Fruit fly (Drosophila melanogaster) S2 (cell line): Measurements from ENCODE around the gene Myo31DF.

Experiments used
- CG8478 ChIP-seq: fragments of >200 bp; optimal IDR thresholded peaks from 2 replicates; lab custom pipeline; 2018
- CTCF ChIP-seq, 2 experiments: fragments of >200 bp; optimal IDR thresholded peaks; 2 replicates each; lab custom pipeline; 2018

Myo31DF gene

DNA sequence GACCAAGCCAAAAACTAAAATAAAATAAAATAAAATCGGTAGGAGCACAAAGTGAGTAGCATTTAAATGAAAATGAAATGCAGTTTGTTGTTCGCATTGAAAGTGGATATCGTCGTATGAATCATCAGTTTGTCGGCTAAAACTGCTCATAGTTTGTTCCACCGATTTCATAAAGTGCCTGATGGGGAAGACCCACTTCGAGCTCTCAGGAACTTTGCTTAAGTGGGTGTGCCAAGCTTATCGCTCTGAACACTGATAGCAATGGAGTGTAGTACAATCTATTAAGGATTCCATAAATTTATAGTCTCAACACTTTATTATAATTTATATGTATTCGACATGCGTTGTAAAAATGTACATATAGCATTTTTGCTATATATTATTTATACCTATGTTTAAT is 3.7 kb downstream of the Myo31DF start:
- no peak for TF ChIP-seq CG8478
- no peak for TF ChIP-seq CTCF (optimal IDR thresholded peaks at IDR 0.05; lab: Kevin White, UChicago)

DNA sequence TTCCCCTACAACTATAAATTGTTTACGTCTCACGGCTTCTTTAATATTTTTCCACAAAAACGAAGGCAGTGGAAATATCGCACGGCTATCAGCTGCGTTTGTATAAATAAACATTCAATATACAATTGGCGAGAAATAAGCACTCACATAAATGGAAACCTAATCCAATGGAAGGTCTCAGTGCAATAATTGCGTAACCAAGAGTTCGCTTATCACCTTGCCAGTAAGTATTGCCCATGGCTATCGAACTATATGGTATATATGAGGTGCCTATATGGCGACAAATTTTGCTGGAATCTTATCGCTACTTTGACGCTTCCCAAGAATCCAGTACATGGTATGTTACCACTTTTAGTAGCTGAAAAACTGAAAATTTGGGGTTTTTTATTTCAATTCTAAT is 4.3 kb downstream of the Myo31DF start:
- no peak for TF ChIP-seq CG8478

DNA sequence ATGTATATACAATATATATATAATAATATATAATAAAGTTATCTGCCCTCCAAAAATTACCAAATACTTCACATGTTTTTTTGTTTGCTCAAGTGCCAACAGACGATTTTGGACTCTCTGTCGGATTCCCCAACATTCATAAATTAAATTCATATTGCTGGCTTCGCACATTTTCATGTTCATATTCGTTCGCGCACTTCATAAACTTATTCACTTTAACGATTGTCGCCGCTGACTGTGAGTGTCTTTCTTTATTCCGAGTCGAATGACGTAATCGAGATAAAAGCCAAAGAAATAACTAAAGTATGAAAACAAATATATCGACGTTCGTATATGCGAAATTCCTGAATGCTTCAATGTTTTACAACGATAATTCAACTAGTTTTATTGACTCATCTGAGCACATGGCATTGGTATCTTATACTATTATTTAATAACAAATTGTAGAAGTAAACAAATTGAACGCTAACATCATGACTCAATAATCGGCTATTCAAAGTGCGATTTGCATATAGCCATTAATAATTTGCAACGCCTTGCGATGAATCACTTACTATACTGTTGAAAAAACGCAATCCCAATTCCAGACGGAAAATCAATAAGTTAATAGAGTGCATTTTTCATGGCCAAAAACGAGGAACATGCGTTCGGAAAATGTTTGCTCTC is 6.1 kb downstream of the Myo31DF start:
- TF ChIP-seq CTCF (optimal IDR thresholded peaks at IDR 0.05; lab: Kevin White, UChicago) (no peak), CG8478 (no peak)

DNA sequence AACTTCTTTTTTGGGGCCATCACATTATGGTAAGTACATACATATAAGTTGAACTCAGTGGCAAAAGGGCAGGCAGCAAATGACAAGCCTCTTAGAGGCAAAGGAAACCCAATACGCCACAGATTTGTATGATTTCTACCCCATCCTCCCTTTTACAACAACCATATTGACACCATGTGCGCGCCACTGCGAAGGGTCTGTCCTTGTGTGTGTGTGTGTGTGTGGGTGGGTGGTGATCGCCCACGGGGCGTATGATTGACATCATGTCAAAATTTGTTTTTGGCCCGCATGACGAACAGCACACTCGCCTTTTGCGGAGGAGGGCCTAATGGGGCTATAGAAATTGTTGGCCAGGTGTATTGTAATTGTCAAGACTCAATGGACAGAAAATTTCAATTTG is 7.0 kb downstream of the Myo31DF start:
- TF ChIP-seq CTCF (optimal IDR thresholded peaks at IDR 0.05; lab: Kevin White, UChicago): no peak
- no peak for TF ChIP-seq CG8478

DNA sequence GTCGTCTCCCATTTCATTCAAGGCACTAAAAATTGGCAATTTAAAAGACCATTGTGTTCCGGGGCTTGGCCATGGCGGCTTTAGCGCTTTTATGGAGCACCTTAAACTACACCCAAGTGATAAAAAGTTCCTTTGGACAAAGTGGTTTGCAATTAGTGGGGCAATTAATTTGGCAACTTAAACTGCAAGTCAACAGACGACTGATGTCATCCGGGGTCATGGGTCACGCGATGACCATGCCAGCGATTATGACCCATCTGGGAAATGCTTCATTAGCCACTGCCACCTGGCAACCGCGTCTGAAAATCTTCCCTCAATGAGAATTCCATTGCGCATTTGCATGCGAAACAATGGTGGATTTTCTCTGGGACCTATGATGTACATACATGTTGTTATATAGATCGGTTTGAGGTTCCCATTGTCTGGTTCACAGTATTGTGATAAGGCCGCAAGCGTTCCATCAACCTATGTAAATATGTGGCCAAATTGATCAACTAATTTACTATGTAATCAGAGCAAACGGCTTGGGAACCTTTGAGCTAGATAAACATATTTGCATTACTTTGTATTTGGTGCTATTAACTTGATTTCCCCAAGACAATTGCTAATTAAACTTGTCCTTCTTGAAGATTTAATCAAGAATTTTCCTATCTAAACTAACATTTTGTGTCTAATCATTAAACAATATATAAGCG is 9.3 kb downstream of the Myo31DF start:
- no peak for TF ChIP-seq CTCF (optimal IDR thresholded peaks at IDR 0.05; lab: Kevin White, UChicago)

DNA sequence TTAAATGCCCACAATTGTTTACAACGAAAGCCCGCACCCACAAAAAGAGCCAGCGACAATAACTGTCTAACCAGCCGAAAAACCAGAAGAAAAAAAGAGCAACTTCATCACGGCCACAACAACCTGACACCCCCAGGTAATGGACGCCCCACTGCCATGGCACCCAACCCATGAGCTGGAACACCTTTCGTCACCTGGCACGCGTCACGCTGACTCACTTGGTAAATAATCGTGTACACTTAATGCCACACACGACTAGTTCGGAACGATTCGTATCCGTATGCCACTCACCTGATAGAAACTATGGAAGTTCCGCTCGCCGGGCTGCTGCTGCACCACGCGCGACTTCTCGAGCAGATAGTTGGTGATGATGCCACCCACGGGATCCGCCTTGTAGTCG is 10.2 kb downstream of the Myo31DF start:
- TF ChIP-seq CTCF (optimal IDR thresholded peaks at IDR 0.05; lab: Kevin White, UChicago): no peak

DNA sequence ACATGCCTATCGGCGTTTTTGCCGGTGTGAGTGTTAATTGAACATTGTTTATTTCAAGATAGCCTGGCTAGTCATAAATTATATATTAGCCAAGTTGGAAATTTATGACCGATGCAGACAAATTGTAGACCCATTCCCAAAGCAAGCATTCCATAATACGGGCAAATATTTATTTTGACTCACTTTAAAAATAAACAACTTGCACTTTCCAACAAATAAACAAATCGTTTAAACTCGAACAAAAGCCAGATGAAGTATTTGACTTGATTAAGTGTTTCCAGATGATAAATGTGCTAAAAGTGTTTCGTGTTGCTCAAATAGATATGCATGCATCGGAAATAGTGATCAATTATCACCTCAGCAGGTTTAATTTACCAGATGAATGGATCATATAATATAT is 11.1 kb downstream of the Myo31DF start:
- TF ChIP-seq CG8478: no peak
- no peak for TF ChIP-seq CTCF (optimal IDR thresholded peaks at IDR 0.05; lab: Kevin White, UChicago)

DNA sequence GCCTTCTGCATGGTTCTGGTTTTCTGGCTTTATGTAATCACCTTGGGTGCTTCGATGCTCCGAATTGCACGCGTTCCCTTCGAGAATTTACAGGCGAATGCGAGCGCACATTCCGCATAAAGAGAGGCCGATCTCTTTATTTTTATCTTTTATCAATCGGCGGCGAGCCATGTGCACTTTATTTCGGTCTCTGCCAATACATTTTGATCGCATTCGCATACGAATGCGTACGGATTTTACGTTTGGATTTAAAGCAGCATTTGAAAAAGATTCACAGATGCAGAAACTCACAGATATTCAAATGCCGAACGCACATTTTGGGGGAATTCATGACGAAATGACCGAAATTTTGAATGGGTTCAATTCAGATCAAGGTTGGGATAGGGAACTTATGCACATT is 15.2 kb downstream of the Myo31DF start, which contains the start of gene CG13144:
CG13144 (minus strand) TSS at position 101 of the 400 bp plus-strand sequence.
- TF ChIP-seq CTCF (optimal IDR thresholded peaks at IDR 0.05; lab: Kevin White, UChicago) (no peak), CG8478 (no peak)

DNA sequence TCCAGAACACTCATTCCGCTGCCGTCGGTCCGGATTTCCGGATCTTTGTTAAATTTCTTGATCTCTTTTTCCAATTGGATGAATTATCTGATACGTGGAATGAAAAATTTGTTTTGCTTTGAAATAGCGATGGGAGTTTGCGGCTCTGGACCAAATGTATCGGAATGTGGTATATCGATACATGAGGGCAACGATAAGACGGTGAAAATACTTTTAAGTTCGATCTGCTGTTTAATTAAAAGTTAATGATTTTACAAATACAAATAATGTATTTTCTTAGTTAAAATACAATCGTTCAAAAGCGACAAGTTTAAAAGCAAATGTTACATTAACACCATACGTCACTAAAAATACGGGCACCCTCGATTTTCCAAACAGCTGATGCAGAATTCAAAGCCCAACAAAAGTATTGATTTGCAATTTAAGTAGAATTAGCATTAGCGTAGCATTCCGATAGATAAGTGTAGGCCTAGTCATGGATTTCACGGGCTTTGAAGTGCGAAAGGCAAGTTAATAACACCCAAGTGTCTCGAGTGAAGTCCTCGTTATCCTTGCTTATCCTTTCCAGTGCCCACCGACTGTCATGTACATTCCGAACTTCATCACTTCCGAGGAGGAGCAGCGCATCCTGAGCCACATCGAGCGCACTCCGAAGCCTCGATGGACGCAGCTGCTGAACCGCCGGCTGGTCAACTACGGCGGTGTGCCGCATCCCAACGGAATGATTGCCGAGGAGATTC is 17.9 kb downstream of the Myo31DF start, which contains the start of the genes Cog4 and CG6144:
Cog4 (minus strand) TSS at position 139 of the 740 bp plus-strand sequence.
CG6144 (plus strand) TSS at position 211 of the 740 bp plus-strand sequence.
- TF ChIP-seq CG8478 (no peak), CTCF (optimal IDR thresholded peaks at IDR 0.05; lab: Kevin White, UChicago) (no peak)

DNA sequence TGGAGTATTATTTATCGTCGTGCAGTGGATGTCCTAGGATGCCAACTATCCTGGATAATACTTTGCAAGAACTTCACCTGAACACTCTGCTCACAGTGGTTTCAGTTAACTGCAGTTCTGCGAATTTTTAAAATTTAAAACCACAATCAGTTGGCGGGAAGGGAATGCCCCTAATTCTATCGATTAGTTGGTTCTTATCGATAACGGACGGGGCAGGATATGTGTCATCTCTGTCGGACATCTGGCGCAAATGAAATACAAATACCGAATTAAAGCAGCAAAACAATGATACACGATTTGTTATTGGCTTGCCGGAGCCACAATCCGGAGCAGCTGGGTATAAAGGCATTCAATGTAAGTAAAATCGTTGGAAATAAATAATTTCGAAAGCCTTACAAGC is 23.5 kb downstream of the Myo31DF start, which contains the start of gene Grip75:
Grip75 (plus strand) TSS at position 223 of the 400 bp plus-strand sequence.
- TF ChIP-seq CG8478: no peak
- TF ChIP-seq CTCF (optimal IDR thresholded peaks at IDR 0.05; lab: Kevin White, UChicago): no peak

DNA sequence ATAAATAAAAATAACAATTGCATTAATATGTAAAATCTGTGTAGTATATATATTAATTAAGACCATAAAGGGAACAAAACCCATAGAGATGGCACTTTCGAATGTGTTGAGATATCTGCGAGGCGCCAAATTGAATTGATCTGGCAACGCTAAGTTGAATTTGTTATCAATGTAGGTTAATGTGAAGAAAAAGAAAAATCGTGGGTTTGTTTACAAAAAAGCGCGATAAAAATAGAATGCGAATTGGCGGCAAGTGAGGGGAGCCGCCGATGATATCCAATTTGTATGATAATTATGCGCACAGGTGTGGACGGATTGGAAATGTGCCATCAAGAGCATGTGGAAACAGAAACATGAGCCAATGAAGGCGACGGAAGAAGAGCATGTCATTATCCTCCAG is 26.7 kb downstream of the Myo31DF start:
- TF ChIP-seq CTCF (optimal IDR thresholded peaks at IDR 0.05; lab: Kevin White, UChicago) (no peak), CG8478 (no peak)

DNA sequence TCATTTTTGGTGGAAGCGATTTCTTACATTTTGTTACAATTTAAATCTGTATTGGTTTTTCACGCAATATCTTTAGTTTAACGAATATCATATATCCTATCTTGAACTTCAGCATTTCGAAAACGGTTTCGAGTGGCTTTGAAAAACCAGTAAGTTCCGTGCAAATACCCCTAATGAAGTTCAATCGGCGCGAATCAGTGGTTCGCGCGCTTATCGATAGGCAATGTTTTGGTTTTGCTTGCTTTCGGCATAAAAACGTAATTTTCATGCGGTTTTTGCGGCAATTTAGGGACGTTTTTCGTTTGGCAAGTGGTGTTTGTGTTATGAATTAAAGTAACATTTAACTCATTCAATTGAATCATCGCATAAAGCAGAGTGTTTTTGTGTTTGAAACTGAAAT is 29.7 kb downstream of the Myo31DF start, which contains the start of gene RluA-2:
RluA-2 (plus strand) TSS at position 195 of the 400 bp plus-strand sequence.
- TF ChIP-seq CG8478 (no peak), CTCF (optimal IDR thresholded peaks at IDR 0.05; lab: Kevin White, UChicago) (no peak)

DNA sequence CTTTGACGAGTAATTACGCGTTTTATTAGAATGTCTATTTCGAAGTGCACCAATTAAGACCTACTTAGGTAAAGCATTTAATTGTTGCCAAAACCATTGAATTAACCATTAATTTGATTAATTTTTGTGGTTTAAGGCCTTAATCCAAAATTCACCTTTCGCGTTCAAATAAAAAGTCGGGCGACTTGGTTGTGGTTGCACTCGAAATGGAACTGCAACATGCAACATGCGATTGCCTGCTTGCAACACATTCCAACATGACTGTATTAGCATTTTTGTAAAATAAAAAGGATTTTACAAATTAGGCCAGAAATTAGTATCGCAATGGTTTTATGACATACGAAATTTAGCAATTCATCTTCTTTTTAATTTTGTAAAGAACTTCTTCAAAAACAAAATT is 31.8 kb downstream of the Myo31DF start:
- TF ChIP-seq CTCF (optimal IDR thresholded peaks at IDR 0.05; lab: Kevin White, UChicago) (no peak), CG8478 (no peak)

DNA sequence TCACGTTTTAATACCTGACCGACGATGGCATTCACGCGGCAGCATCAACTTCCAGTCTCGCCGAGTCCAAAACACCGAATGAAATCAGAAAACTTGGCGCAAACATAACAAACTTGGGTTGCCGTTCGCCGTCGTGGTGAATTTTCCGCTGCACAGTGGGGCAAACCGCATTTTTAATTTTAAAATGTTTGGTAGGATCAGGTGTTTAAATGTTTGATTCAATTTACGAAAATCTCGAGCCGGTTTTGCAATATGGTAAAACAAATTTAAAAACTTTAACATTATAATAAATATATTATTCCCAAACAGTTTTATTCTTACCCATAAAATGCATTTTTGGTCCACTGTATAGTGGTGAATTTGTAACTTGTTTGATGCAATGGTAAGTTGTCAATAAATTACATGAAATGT is 32.3 kb downstream of the Myo31DF start, which contains the start of gene RluA-1:
RluA-1 (minus strand) TSS at position 82 of the 411 bp plus-strand sequence.
- TF ChIP-seq CTCF (optimal IDR thresholded peaks at IDR 0.05; lab: Kevin White, UChicago): no peak
- no peak for TF ChIP-seq CG8478

DNA sequence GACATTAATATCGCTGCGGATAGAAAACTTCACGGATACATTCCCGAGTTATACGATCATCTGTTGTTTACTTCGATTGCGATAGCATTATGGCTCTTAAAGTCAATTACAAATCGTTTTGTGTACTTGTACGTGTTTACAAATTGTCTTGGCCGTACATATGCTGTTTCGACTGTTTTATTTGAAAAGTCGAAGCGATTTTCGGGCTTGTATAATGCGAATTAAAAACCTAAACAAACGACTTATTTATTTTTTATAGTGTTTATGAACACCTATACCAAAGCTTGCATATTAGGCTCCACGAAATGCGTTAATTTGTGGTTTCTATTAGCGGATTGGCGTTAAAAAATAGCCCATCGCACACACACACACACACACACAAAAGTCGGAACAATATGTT is 34.3 kb downstream of the Myo31DF start:
- TF ChIP-seq CTCF (optimal IDR thresholded peaks at IDR 0.05; lab: Kevin White, UChicago): no peak
- no peak for TF ChIP-seq CG8478

DNA sequence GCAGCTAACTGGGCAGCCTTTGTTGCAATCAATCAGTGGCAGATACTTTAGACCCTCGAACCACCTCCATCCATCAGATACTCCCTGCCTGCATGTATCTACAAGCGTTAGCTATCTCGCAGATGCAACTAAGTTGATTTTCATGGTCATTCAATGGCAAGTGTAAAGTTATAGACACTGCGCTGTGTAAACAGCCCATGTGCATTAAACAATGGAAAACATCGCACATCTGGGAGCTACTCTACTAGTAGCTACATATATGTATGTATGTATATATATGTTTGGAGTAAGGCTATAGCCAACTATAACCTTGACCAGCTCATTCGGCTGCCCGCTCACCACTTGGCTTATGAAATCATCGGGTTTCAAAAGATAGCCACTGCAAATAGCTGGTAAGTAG is 36.4 kb downstream of the Myo31DF start:
- no peak for TF ChIP-seq CG8478
- TF ChIP-seq CTCF (optimal IDR thresholded peaks at IDR 0.05; lab: Kevin White, UChicago): no peak
